Fruit fly (Drosophila melanogaster) whole organism, embryonic: Measurements from ENCODE around the gene CG13920.

Source experiments
- Atf6 ChIP-seq: fragments of 200-800 bp; sonication (Bioruptor generic); IDR thresholded peaks from 2 replicates; pipeline ENCODE4 v1.3.6; 2022; ENCODE audit warnings: missing biosample characterization, missing genetic modification characterization
- CG10209 ChIP-seq: fragments of 200-800 bp; sonication (Bioruptor generic); optimal IDR thresholded peaks from 3 replicates; lab custom pipeline; 2017; ENCODE audit warnings: missing biosample characterization, mild to moderate bottlenecking, missing genetic modification characterization, missing genetic modification reagents
- CG12391 ChIP-seq: fragments of 200-800 bp; sonication (Bioruptor generic); optimal IDR thresholded peaks from 3 replicates; lab custom pipeline; 2018; ENCODE audit warnings: missing biosample characterization, mild to moderate bottlenecking, missing genetic modification characterization, moderate library complexity
- CG12659 ChIP-seq: fragments of 200-800 bp; sonication (Bioruptor generic); optimal IDR thresholded peaks from 3 replicates; lab custom pipeline; 2017; ENCODE audit warnings: mild to moderate bottlenecking, missing biosample characterization, missing genetic modification reagents, missing genetic modification characterization
- CG14014 ChIP-seq: fragments of 200-800 bp; sonication (Bioruptor generic); IDR thresholded peaks from 2 replicates; pipeline ENCODE4 v1.3.6; 2022; ENCODE audit warnings: missing biosample characterization, missing genetic modification characterization
- CG14667 ChIP-seq: fragments of 200-800 bp; sonication (Bioruptor generic); IDR thresholded peaks from 2 replicates; pipeline ENCODE4 v1.3.6; 2022; ENCODE audit warnings: missing biosample characterization, missing genetic modification characterization
- CG15514 ChIP-seq: fragments of 200-800 bp; sonication (Bioruptor generic); optimal IDR thresholded peaks from 3 replicates; lab custom pipeline; 2017; ENCODE audit warnings: missing biosample characterization, missing genetic modification characterization, mild to moderate bottlenecking, moderate library complexity, missing genetic modification reagents
- CG1832 ChIP-seq: fragments of 200-800 bp; sonication (Bioruptor generic); optimal IDR thresholded peaks from 2 replicates; lab custom pipeline; 2017; ENCODE audit warnings: missing biosample characterization, mild to moderate bottlenecking, missing genetic modification characterization, inconsistent platforms
- CG43689 ChIP-seq: fragments of 200-800 bp; sonication (Bioruptor generic); IDR thresholded peaks from 2 replicates; pipeline ENCODE4 v1.3.6; 2022; ENCODE audit warnings: missing biosample characterization, missing genetic modification characterization
- CG5953 ChIP-seq: fragments of 200-800 bp; sonication (Bioruptor generic); IDR thresholded peaks from 2 replicates; pipeline ENCODE4 v1.3.6; 2022; ENCODE audit warnings: missing biosample characterization, missing genetic modification characterization
- CG6765 ChIP-seq: fragments of 200-800 bp; sonication (Bioruptor generic); optimal IDR thresholded peaks from 3 replicates; lab custom pipeline; 2017; ENCODE audit warnings: missing biosample characterization, mild to moderate bottlenecking, missing genetic modification characterization
- CG8924 ChIP-seq: fragments of 200-800 bp; optimal IDR thresholded peaks from 3 replicates; lab custom pipeline; 2019; ENCODE audit warnings: missing biosample characterization, mild to moderate bottlenecking, missing genetic modification characterization, moderate library complexity
- CTCF ChIP-seq: fragments of 200-800 bp; sonication (Bioruptor generic); optimal IDR thresholded peaks from 2 replicates; lab custom pipeline; 2017; ENCODE audit warnings: missing biosample characterization, mild to moderate bottlenecking, missing genetic modification characterization, moderate library complexity
- Deaf1 ChIP-seq: fragments of 200-800 bp; optimal IDR thresholded peaks from 3 replicates; lab custom pipeline; 2019; ENCODE audit warnings: missing biosample characterization, mild to moderate bottlenecking, missing genetic modification characterization, moderate library complexity
- Dip2 ChIP-seq: fragments of 200-800 bp; sonication (Bioruptor generic); IDR thresholded peaks from 2 replicates; pipeline ENCODE4 v1.3.6; 2022; ENCODE audit warnings: missing biosample characterization, missing genetic modification characterization
- Elba2 ChIP-seq: fragments of 200-800 bp; sonication (Bioruptor generic); optimal IDR thresholded peaks from 3 replicates; lab custom pipeline; 2016; ENCODE audit warnings: missing biosample characterization, missing genetic modification characterization
- Hmr ChIP-seq: fragments of 200-800 bp; sonication (Bioruptor generic); optimal IDR thresholded peaks from 3 replicates; lab custom pipeline; 2017; ENCODE audit warnings: mild to moderate bottlenecking, missing biosample characterization, missing genetic modification reagents, missing genetic modification characterization
- Lim3 ChIP-seq: fragments of 200-800 bp; sonication (Bioruptor generic); IDR thresholded peaks from 2 replicates; pipeline ENCODE4 v1.3.6; 2022; ENCODE audit warnings: missing biosample characterization, missing genetic modification characterization
- Med ChIP-seq: fragments of 200-800 bp; sonication (Bioruptor generic); peaks from one replicate; lab custom pipeline; 2016; ENCODE audit warnings: missing biosample characterization, missing genetic modification characterization, mild to moderate bottlenecking, inconsistent platforms, moderate library complexity
- Mrtf ChIP-seq: fragments of 200-800 bp; sonication (Bioruptor generic); IDR thresholded peaks from 3 replicates; pipeline ENCODE4 v1.3.6; 2022; ENCODE audit warnings: missing biosample characterization, missing genetic modification characterization
- Oli ChIP-seq: fragments of 200-800 bp; sonication (Bioruptor generic); optimal IDR thresholded peaks from 2 replicates; lab custom pipeline; 2018; ENCODE audit warnings: missing biosample characterization, mild to moderate bottlenecking, missing genetic modification characterization, moderate library complexity
- Spps ChIP-seq: fragments of 200-800 bp; sonication (Bioruptor generic); optimal IDR thresholded peaks from 2 replicates; lab custom pipeline; 2018; ENCODE audit warnings: missing biosample characterization, mild to moderate bottlenecking, missing genetic modification characterization
- Trl ChIP-seq, 3 experiments: fragments of >200 bp in 2 of 3; fragments of 200-800 bp in 1 of 3; sonication (Bioruptor generic) in 1 of 3; optimal IDR thresholded peaks; 2 replicates in 1 of 3; 3 replicates in 2 of 3; lab custom pipeline; 2016 to 2017; ENCODE audit warnings: missing biosample characterization in 1 of 3, missing genetic modification characterization in 1 of 3
- Xrp1 ChIP-seq: fragments of 200-800 bp; sonication (Bioruptor generic); IDR thresholded peaks from 2 replicates; pipeline ENCODE4 v1.3.6; 2022; ENCODE audit warnings: missing biosample characterization, missing genetic modification characterization
- bcd ChIP-seq: fragments of 200-800 bp; sonication (Bioruptor generic); optimal IDR thresholded peaks from 2 replicates; lab custom pipeline; 2017; ENCODE audit warnings: missing biosample characterization, mild to moderate bottlenecking, missing genetic modification characterization
- ken ChIP-seq: fragments of 200-800 bp; sonication (Bioruptor generic); IDR thresholded peaks from 3 replicates; pipeline ENCODE4 v1.3.6; 2022; ENCODE audit warnings: missing biosample characterization, missing genetic modification characterization
- lilli ChIP-seq: fragments of 200-800 bp; sonication (Bioruptor generic); optimal IDR thresholded peaks from 3 replicates; lab custom pipeline; 2016; ENCODE audit warnings: missing biosample characterization, missing genetic modification characterization
- peb ChIP-seq: fragments of 200-800 bp; sonication (Bioruptor generic); IDR thresholded peaks from 2 replicates; pipeline ENCODE4 v1.3.6; 2022; ENCODE audit warnings: missing biosample characterization, missing genetic modification characterization
- prd ChIP-seq, 3 experiments: fragments of >200 bp in 2 of 3; fragments of 200-800 bp in 1 of 3; sonication (Bioruptor generic) in 1 of 3; optimal IDR thresholded peaks in 2 of 3; IDR thresholded peaks in 1 of 3; 2 replicates in 2 of 3; 3 replicates in 1 of 3; pipeline versions ENCODE4 v1.3.6 to Lab custom; 2017 to 2022; ENCODE audit warnings: missing biosample characterization in 1 of 3, missing genetic modification characterization in 1 of 3
- seq ChIP-seq: fragments of 200-800 bp; sonication (Bioruptor generic); IDR thresholded peaks from 2 replicates; pipeline ENCODE4 v1.3.6; 2022; ENCODE audit warnings: missing biosample characterization, missing genetic modification characterization
- sisA ChIP-seq: fragments of 200-800 bp; sonication (Bioruptor generic); IDR thresholded peaks from 2 replicates; pipeline ENCODE4 v1.3.6; 2022; ENCODE audit warnings: missing biosample characterization, missing genetic modification characterization
- slbo ChIP-seq: fragments of 200-800 bp; sonication (Bioruptor generic); IDR thresholded peaks from 2 replicates; pipeline ENCODE4 v1.3.6; 2022; ENCODE audit warnings: missing biosample characterization, missing genetic modification characterization
- stc ChIP-seq: fragments of 200-800 bp; sonication (Bioruptor generic); IDR thresholded peaks from 2 replicates; pipeline ENCODE4 v1.3.6; 2022; ENCODE audit warnings: missing biosample characterization, missing genetic modification characterization
- toy ChIP-seq: fragments of 200-800 bp; sonication (Bioruptor generic); IDR thresholded peaks from 2 replicates; pipeline ENCODE4 v1.3.6; 2022; ENCODE audit warnings: missing biosample characterization, missing genetic modification characterization
- unpg ChIP-seq: fragments of 200-800 bp; sonication (Bioruptor generic); optimal IDR thresholded peaks from 3 replicates; lab custom pipeline; 2018; ENCODE audit warnings: missing biosample characterization, mild to moderate bottlenecking, missing genetic modification characterization, moderate library complexity
- vvl ChIP-seq: fragments of 200-800 bp; sonication (Bioruptor generic); IDR thresholded peaks from 2 replicates; pipeline ENCODE4 v1.3.6; 2022; ENCODE audit warnings: missing biosample characterization, missing genetic modification characterization
- wek ChIP-seq: fragments of 200-800 bp; sonication (Bioruptor generic); optimal IDR thresholded peaks from 3 replicates; lab custom pipeline; 2018; ENCODE audit warnings: missing biosample characterization, mild to moderate bottlenecking, missing genetic modification characterization, moderate library complexity
- z ChIP-seq: fragments of 200-800 bp; sonication (Bioruptor generic); IDR thresholded peaks from 3 replicates; pipeline ENCODE4 v1.3.6; 2022; ENCODE audit warnings: missing biosample characterization, missing genetic modification characterization
- zen ChIP-seq: fragments of 200-800 bp; sonication (Bioruptor generic); optimal IDR thresholded peaks from 3 replicates; lab custom pipeline; 2018; ENCODE audit warnings: missing biosample characterization, mild to moderate bottlenecking, missing genetic modification characterization, moderate library complexity

Gene CG13920

dm6 chr3L:1629064-1629777 lies 19.5 kb upstream of the CG13920 start, which contains the start of gene GC (continued):
- TF ChIP-seq stc (GFP tag; lab: Robert Waterston, UW), result peak; percentile 47
- peak; percentile 30; the same call in 1 of the 2 replicates for TF ChIP-seq sisA (GFP tag; lab: Robert Waterston, UW)
- no peak for TF ChIP-seq Spps (tag; lab: Kevin White, UChicago)
- TF ChIP-seq Mrtf (GFP tag; lab: Robert Waterston, UW), result 0 out of 3 replicates have a peak, but pooled peaks have one; percentile 21
- TF ChIP-seq lilli (GFP tag; lab: Kevin White, UChicago), result peak; percentile 49
- TF ChIP-seq CG14667 (GFP tag; lab: Robert Waterston, UW), result no peak
- no peak for TF ChIP-seq CG43689
- peak; percentile 4 for TF ChIP-seq CG12391 (tag; lab: Kevin White, UChicago)
- TF ChIP-seq Hmr (GFP tag; lab: Kevin White, UChicago), result peak; percentile 49
- TF ChIP-seq prd (optimal IDR thresholded peaks at IDR 0.05; lab: Kevin White, UChicago), result no peak
- 0 out of 3 replicates have a peak, but pooled peaks have one; percentile 21 for TF ChIP-seq prd (GFP tag; IDR thresholded peaks at IDR 0.05; lab: Robert Waterston, UW)
- peak; percentile 17 for TF ChIP-seq CG12659 (GFP tag; lab: Kevin White, UChicago)
- TF ChIP-seq seq (GFP tag; lab: Robert Waterston, UW), result no peak
- no peak for TF ChIP-seq bcd (GFP tag; lab: Kevin White, UChicago)
- TF ChIP-seq Dip2 (GFP tag; lab: Robert Waterston, UW), result no peak
- TF ChIP-seq peb, result no peak
- TF ChIP-seq CG14014 (GFP tag; lab: Robert Waterston, UW), result 0 out of 2 replicates have a peak, but pooled peaks have one; percentile 13
- peak; percentile 26 for TF ChIP-seq CG10209 (GFP tag; lab: Kevin White, UChicago)
- TF ChIP-seq Atf6 (GFP tag; lab: Robert Waterston, UW), result 0 out of 2 replicates have a peak, but pooled peaks have one; percentile 35
- TF ChIP-seq zen (tag; lab: Kevin White, UChicago), result no peak
- peak; percentile 56 for TF ChIP-seq slbo (GFP tag; lab: Robert Waterston, UW)
- no peak for TF ChIP-seq Oli (tag; lab: Kevin White, UChicago)
- TF ChIP-seq CG15514 (GFP tag; lab: Kevin White, UChicago), result peak; percentile 5
- TF ChIP-seq vvl (GFP tag; lab: Robert Waterston, UW), result peak; percentile 46; the same call in 1 of the 2 replicates
- TF ChIP-seq Xrp1 (GFP tag; lab: Robert Waterston, UW), result 0 out of 2 replicates have a peak, but pooled peaks have one; percentile 14
- TF ChIP-seq CG8924 (tag; lab: Kevin White, UChicago), result no peak
- TF ChIP-seq Deaf1 (tag; lab: Kevin White, UChicago), result peak; percentile 40
- 0 out of 2 replicates have a peak, but pooled peaks have one; percentile 5 for TF ChIP-seq CG5953
- TF ChIP-seq ken, result 0 out of 3 replicates have a peak, but pooled peaks have one; percentile 22
- TF ChIP-seq CG6765 (GFP tag; lab: Kevin White, UChicago), result no peak

dm6 chr3L:1636886-1637285 lies 11.9 kb upstream of the CG13920 start:
- TF ChIP-seq z (GFP tag; lab: Robert Waterston, UW) (0 out of 3 replicates have a peak, but pooled peaks have one; percentile 22), wek (GFP tag; lab: Kevin White, UChicago) (no peak), Med (GFP tag; lab: Kevin White, UChicago) (peak; percentile 50), Trl (optimal IDR thresholded peaks at IDR 0.05; lab: Kevin White, UChicago) (peak; percentile 55 to 76), Trl (GFP tag; optimal IDR thresholded peaks at IDR 0.05; lab: Kevin White, UChicago) (no peak), toy (no peak), unpg (GFP tag; lab: Kevin White, UChicago) (no peak), seq (GFP tag; lab: Robert Waterston, UW) (peak; percentile 37; the same call in 1 of the 2 replicates), CTCF (GFP tag; lab: Kevin White, UChicago) (no peak), Lim3 (no peak), CG1832 (peak; percentile 27), Elba2 (GFP tag; lab: Kevin White, UChicago) (peak; percentile 12), Oli (tag; lab: Kevin White, UChicago) (no peak)
